Worm (Caenorhabditis elegans): Measurements from ENCODE around the gene F58G11.4.

F58G11.4 gene

DNA sequence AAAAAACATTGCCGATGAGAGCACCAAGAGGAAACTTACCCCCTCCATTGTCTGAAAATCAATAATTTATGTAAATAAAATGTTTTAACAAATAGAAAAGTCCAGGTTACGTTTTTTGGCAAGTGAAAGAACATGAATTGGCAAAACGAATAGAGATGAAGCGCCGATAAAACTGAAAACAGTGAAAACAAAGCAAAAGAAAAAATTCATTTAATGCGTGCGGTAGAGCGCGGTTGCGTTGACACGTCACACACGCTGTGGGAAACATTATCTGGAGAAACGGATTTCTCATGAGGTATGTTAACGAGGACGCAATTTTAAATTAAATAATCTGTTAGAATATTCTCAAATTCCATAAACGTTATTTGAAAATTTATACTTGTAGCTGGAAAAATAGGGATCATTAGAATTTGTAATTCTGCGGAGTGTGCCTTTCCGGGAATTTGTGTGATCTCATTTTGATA, 42.9 kb downstream of the F58G11.4 start, which contains the start of gene zipt-9 (continued):
- peak; percentile 93 for TF ChIP-seq nhr-71 (tag; optimal IDR thresholded peaks at IDR 0.05)
- peak; percentile 85 for TF ChIP-seq mep-1 (tag; optimal IDR thresholded peaks at IDR 0.05)
- peak; percentile 90 for TF ChIP-seq snu-23 (GFP tag; optimal IDR thresholded peaks at IDR 0.05)
- no peak for TF ChIP-seq nhr-76 (tag; optimal IDR thresholded peaks at IDR 0.05)
- TF ChIP-seq unc-62 (GFP tag; optimal IDR thresholded peaks at IDR 0.05) = no peak
- TF ChIP-seq snpc-4 (tag; optimal IDR thresholded peaks at IDR 0.05) = peak; percentile 65
- peak; percentile 25 for TF ChIP-seq hpl-2 (GFP tag; optimal IDR thresholded peaks at IDR 0.05)
- peak; percentile 75 to 89 for TF ChIP-seq lin-35 (GFP tag; optimal IDR thresholded peaks at IDR 0.05)
- peak; percentile 89 for TF ChIP-seq nhr-20 (tag; optimal IDR thresholded peaks at IDR 0.05)
- TF ChIP-seq fkh-8 (tag; optimal IDR thresholded peaks at IDR 0.05) = peak; percentile 89
- TF ChIP-seq fkh-4 (tag; optimal IDR thresholded peaks at IDR 0.05; ENCODE audit: borderline replicate concordance) = peak; percentile 52
- TF ChIP-seq nhr-84 (tag; optimal IDR thresholded peaks at IDR 0.05) = no peak
- no peak for TF ChIP-seq nhr-12 (tag; optimal IDR thresholded peaks at IDR 0.05)
- no peak for TF ChIP-seq zip-4 (GFP tag; optimal IDR thresholded peaks at IDR 0.05)
- TF ChIP-seq elt-2 (tag; optimal IDR thresholded peaks at IDR 0.05) = peak; percentile 7
- TF ChIP-seq elt-3 (tag; optimal IDR thresholded peaks at IDR 0.05) = peak in 2 of 6 experiments; percentile 48 to 80
- TF ChIP-seq lsy-2 (tag; optimal IDR thresholded peaks at IDR 0.05) = peak in 1 of 2 experiments; percentile 86
- peak; percentile 34 for TF ChIP-seq fkh-10 (GFP tag; optimal IDR thresholded peaks at IDR 0.05)
- peak; percentile 53 for TF ChIP-seq efl-3 (GFP tag; optimal IDR thresholded peaks at IDR 0.05)
- peak; percentile 56 for TF ChIP-seq jun-1 (tag; optimal IDR thresholded peaks at IDR 0.05)
- TF ChIP-seq unc-30 (tag; optimal IDR thresholded peaks at IDR 0.05) = no peak
- TF ChIP-seq aly-2 (tag; optimal IDR thresholded peaks at IDR 0.05) = peak; percentile 40
- TF ChIP-seq mef-2 (tag; optimal IDR thresholded peaks at IDR 0.05) = no peak
- TF ChIP-seq irx-1 (tag; optimal IDR thresholded peaks at IDR 0.05) = peak; percentile 71
- no peak for TF ChIP-seq ztf-4 (tag; optimal IDR thresholded peaks at IDR 0.05)
- TF ChIP-seq aha-1 (tag; optimal IDR thresholded peaks at IDR 0.05) = no peak
- peak; percentile 90 for TF ChIP-seq ceh-63 (GFP tag; optimal IDR thresholded peaks at IDR 0.05)
- TF ChIP-seq C34B4.2 (tag; optimal IDR thresholded peaks at IDR 0.05) = no peak
- peak; percentile 82 for TF ChIP-seq egl-13 (tag; optimal IDR thresholded peaks at IDR 0.05)
- TF ChIP-seq grh-1 (GFP tag; IDR thresholded peaks at IDR 0.05) = peak; percentile 50; the same call in 1 of the 2 replicates
- peak; percentile 93 for TF ChIP-seq blmp-1 (tag; optimal IDR thresholded peaks at IDR 0.05)
- TF ChIP-seq alr-1 (tag; optimal IDR thresholded peaks at IDR 0.05; ENCODE audit: borderline replicate concordance) = no peak
- TF ChIP-seq xbp-1 (tag; optimal IDR thresholded peaks at IDR 0.05) = peak; percentile 84
- peak; percentile 83 for TF ChIP-seq swsn-7 (tag; optimal IDR thresholded peaks at IDR 0.05)
- TF ChIP-seq hlh-4 (tag; optimal IDR thresholded peaks at IDR 0.05) = peak; percentile 5
- peak; percentile 32 for TF ChIP-seq ceh-8 (GFP tag; optimal IDR thresholded peaks at IDR 0.05)
- peak; percentile 67 to 84 (median 77) for TF ChIP-seq dpl-1 (GFP tag; optimal IDR thresholded peaks at IDR 0.05)
- no peak for TF ChIP-seq ama-1 (optimal IDR thresholded peaks at IDR 0.05)
- TF ChIP-seq ceh-88 (GFP tag; IDR thresholded peaks at IDR 0.05) = peak; percentile 80
- TF ChIP-seq pax-3 (tag; optimal IDR thresholded peaks at IDR 0.05) = peak; percentile 99
- peak; percentile 92 for TF ChIP-seq nhr-90 (tag; optimal IDR thresholded peaks at IDR 0.05; ENCODE audit: poor library complexity)
- peak; percentile 59 for TF ChIP-seq F16B12.6 (tag; optimal IDR thresholded peaks at IDR 0.05)
- no peak for TF ChIP-seq tlp-1 (tag; optimal IDR thresholded peaks at IDR 0.05)
- peak; percentile 89 for TF ChIP-seq C16A3.4 (tag; optimal IDR thresholded peaks at IDR 0.05)
- no peak for TF ChIP-seq nhr-11 (tag; optimal IDR thresholded peaks at IDR 0.05)
- TF ChIP-seq dsc-1 (tag; optimal IDR thresholded peaks at IDR 0.05) = peak; percentile 82
- TF ChIP-seq lin-13 (GFP tag; optimal IDR thresholded peaks at IDR 0.05) = peak; percentile 63
- TF ChIP-seq lir-3 (tag; optimal IDR thresholded peaks at IDR 0.05; ENCODE audit: poor library complexity) = peak; percentile 89
- TF ChIP-seq unc-86 (tag; optimal IDR thresholded peaks at IDR 0.05) = peak; percentile 71
- peak; percentile 88 for TF ChIP-seq nhr-85 (tag)
- TF ChIP-seq ets-5 (GFP tag; IDR thresholded peaks at IDR 0.05) = no peak
- no peak for TF ChIP-seq hlh-17 (GFP tag; optimal IDR thresholded peaks at IDR 0.05; ENCODE audit: borderline replicate concordance)
- peak; percentile 83 for TF ChIP-seq nhr-77 (tag; optimal IDR thresholded peaks at IDR 0.05)
